Worm (Caenorhabditis elegans) whole organism, young adult: ENCODE data around the gene clec-195.

ENCODE experiments used
- B0336.3 ChIP-seq: fragments of 200-800 bp; sonication (Bioruptor generic); IDR thresholded peaks from 2 replicates; pipeline ENCODE4 v1.3.6; 2022; ENCODE audit warnings: missing genetic modification characterization, missing compliant biosample characterization
- C17E4.6 ChIP-seq: fragments of 200-800 bp; sonication (Bioruptor generic); IDR thresholded peaks from 2 replicates; pipeline ENCODE4 v1.3.6; 2022; ENCODE audit warnings: missing genetic modification reagents, missing genetic modification characterization, missing compliant biosample characterization
- D2030.7 ChIP-seq: fragments of 200-800 bp; sonication (Bioruptor generic); IDR thresholded peaks from 2 replicates; pipeline ENCODE4 v1.3.6; 2022; ENCODE audit warnings: missing genetic modification reagents, missing genetic modification characterization, missing compliant biosample characterization
- F23B12.7 ChIP-seq: sonication (generic microtip); optimal IDR thresholded peaks from 2 replicates; lab custom pipeline; 2017; ENCODE audit warnings: missing genetic modification characterization, mild to moderate bottlenecking, missing compliant biosample characterization, antibody characterized with exemption, moderate library complexity; ENCODE audit not compliant: insufficient read depth
- F33H1.4 ChIP-seq: fragments of 200-800 bp; sonication (Bioruptor generic); IDR thresholded peaks from 2 replicates; pipeline ENCODE4 v1.3.6; 2022; ENCODE audit warnings: missing genetic modification reagents, missing genetic modification characterization, missing compliant biosample characterization
- F39B2.1 ChIP-seq: fragments of 200-800 bp; sonication (Bioruptor generic); IDR thresholded peaks from 2 replicates; pipeline ENCODE4 v1.3.6; 2022; ENCODE audit warnings: missing genetic modification reagents, missing genetic modification characterization, missing compliant biosample characterization
- F55B11.4 ChIP-seq: sonication (generic microtip); optimal IDR thresholded peaks from 2 replicates; lab custom pipeline; 2016; ENCODE audit warnings: missing compliant biosample characterization, missing genetic modification characterization, borderline replicate concordance; ENCODE audit not compliant: insufficient read depth
- K11D2.4 ChIP-seq: fragments of 200-800 bp; sonication (Bioruptor generic); IDR thresholded peaks from 2 replicates; pipeline ENCODE4 v1.3.6; 2022; ENCODE audit warnings: missing genetic modification reagents, missing genetic modification characterization, missing compliant biosample characterization
- Y53F4B.3 ChIP-seq: fragments of 200-800 bp; sonication (Bioruptor generic); IDR thresholded peaks from 2 replicates; pipeline ENCODE4 v1.3.6; 2022; ENCODE audit warnings: missing genetic modification reagents, missing genetic modification characterization, missing compliant biosample characterization
- Y67H2A.10 ChIP-seq: fragments of 200-800 bp; sonication (Bioruptor generic); conservative IDR thresholded peaks from 2 replicates; pipeline ENCODE4 v1.3.6; 2022; ENCODE audit warnings: missing genetic modification reagents, missing genetic modification characterization, missing compliant biosample characterization
- Y79H2A.3 ChIP-seq: fragments of 200-800 bp; sonication (Bioruptor generic); conservative IDR thresholded peaks from 2 replicates; pipeline ENCODE4 v1.3.6; 2022; ENCODE audit warnings: missing genetic modification reagents, missing genetic modification characterization, missing compliant biosample characterization
- Y95B8A.8 ChIP-seq: fragments of 200-800 bp; sonication (Bioruptor generic); IDR thresholded peaks from 2 replicates; pipeline ENCODE4 v1.3.6; 2022; ENCODE audit warnings: missing genetic modification reagents, missing genetic modification characterization, missing compliant biosample characterization
- ama-1 ChIP-seq, 3 experiments: fragments of 150-350 bp in 1 of 3; sonication (generic microtip) in 2 of 3; optimal IDR thresholded peaks; 2 replicates each; lab custom pipeline; 2014 to 2018; ENCODE audit warnings: missing biosample characterization in 2 of 3, missing genetic modification characterization in 2 of 3, missing genetic modification reagents in 2 of 3
- attf-3 ChIP-seq: fragments of 200-800 bp; sonication (Bioruptor generic); conservative IDR thresholded peaks from 2 replicates; pipeline ENCODE4 v1.3.6; 2022; ENCODE audit warnings: missing genetic modification reagents, missing genetic modification characterization, missing compliant biosample characterization
- attf-6 ChIP-seq: fragments of 200-800 bp; sonication (Bioruptor generic); IDR thresholded peaks from 2 replicates; pipeline ENCODE4 v1.3.6; 2022; ENCODE audit warnings: missing genetic modification reagents, missing genetic modification characterization, missing compliant biosample characterization
- ccch-3 ChIP-seq: fragments of 200-800 bp; sonication (Bioruptor generic); optimal IDR thresholded peaks from 2 replicates; lab custom pipeline; 2018; ENCODE audit warnings: mild to moderate bottlenecking, missing genetic modification characterization, missing compliant biosample characterization
- ceh-100 ChIP-seq: fragments of 200-800 bp; sonication (Bioruptor generic); IDR thresholded peaks from 2 replicates; pipeline ENCODE4 v1.3.6; 2022; ENCODE audit warnings: missing genetic modification reagents, missing genetic modification characterization, missing compliant biosample characterization
- ceh-27 ChIP-seq: fragments of 200-800 bp; sonication (Bioruptor generic); optimal IDR thresholded peaks from 2 replicates; lab custom pipeline; 2018; ENCODE audit warnings: mild to moderate bottlenecking, missing genetic modification characterization, moderate library complexity, missing compliant biosample characterization
- ceh-58 ChIP-seq: fragments of 200-800 bp; sonication (Bioruptor generic); IDR thresholded peaks from 2 replicates; pipeline ENCODE4 v1.3.6; 2022; ENCODE audit warnings: missing genetic modification characterization, missing compliant biosample characterization
- ceh-91 ChIP-seq: fragments of 200-800 bp; sonication (Bioruptor generic); IDR thresholded peaks from 2 replicates; pipeline ENCODE4 v1.3.6; 2022; ENCODE audit warnings: missing genetic modification reagents, missing genetic modification characterization, missing compliant biosample characterization
- die-1 ChIP-seq: sonication (generic microtip); optimal IDR thresholded peaks from 2 replicates; lab custom pipeline; 2016; ENCODE audit warnings: missing genotype, mild to moderate bottlenecking, missing genetic modification characterization, missing compliant biosample characterization
- fkh-3 ChIP-seq: sonication (generic microtip); optimal IDR thresholded peaks from 2 replicates; lab custom pipeline; 2016; ENCODE audit warnings: mild to moderate bottlenecking, missing genetic modification characterization, missing compliant biosample characterization
- hmg-1.2 ChIP-seq: fragments of 200-800 bp; sonication (Bioruptor generic); IDR thresholded peaks from 2 replicates; pipeline ENCODE4 v1.3.6; 2022; ENCODE audit warnings: missing genetic modification reagents, missing genetic modification characterization, missing compliant biosample characterization
- let-526 ChIP-seq: fragments of 200-800 bp; sonication (Bioruptor generic); IDR thresholded peaks from 2 replicates; pipeline ENCODE4 v1.3.6; 2022; ENCODE audit warnings: missing genetic modification reagents, missing genetic modification characterization, missing compliant biosample characterization
- let-607 ChIP-seq, 2 experiments: fragments of 200-800 bp in 1 of 2; sonication (Bioruptor generic) in 1 of 2; sonication (generic microtip) in 1 of 2; optimal IDR thresholded peaks; 2 replicates each; lab custom pipeline; 2016 to 2018; ENCODE audit warnings: mild to moderate bottlenecking in 2 of 2, missing compliant biosample characterization in 2 of 2, missing genetic modification characterization in 2 of 2, moderate library complexity in 2 of 2, missing genotype in 1 of 2
- lin-54 ChIP-seq: fragments of 200-800 bp; sonication (Bioruptor generic); optimal IDR thresholded peaks from 2 replicates; lab custom pipeline; 2018; ENCODE audit warnings: mild to moderate bottlenecking, missing genetic modification characterization, missing compliant biosample characterization
- madf-10 ChIP-seq: sonication (generic microtip); optimal IDR thresholded peaks from 2 replicates; lab custom pipeline; 2016; ENCODE audit warnings: mild to moderate bottlenecking, missing genetic modification characterization, missing compliant biosample characterization
- madf-8 ChIP-seq: fragments of 200-800 bp; sonication (Bioruptor generic); conservative IDR thresholded peaks from 2 replicates; pipeline ENCODE4 v1.3.6; 2022; ENCODE audit warnings: missing genetic modification reagents, missing genetic modification characterization, missing compliant biosample characterization
- mcd-1 ChIP-seq: fragments of 200-800 bp; sonication (Bioruptor generic); IDR thresholded peaks from 2 replicates; pipeline ENCODE4 v1.3.6; 2022; ENCODE audit warnings: missing genetic modification reagents, missing genetic modification characterization, missing compliant biosample characterization
- nfya-2 ChIP-seq: fragments of 200-800 bp; sonication (Bioruptor generic); IDR thresholded peaks from 2 replicates; pipeline ENCODE4 v1.3.6; 2022; ENCODE audit warnings: missing genetic modification reagents, missing genetic modification characterization, missing compliant biosample characterization
- nfyb-1 ChIP-seq: fragments of 200-800 bp; sonication (Bioruptor generic); IDR thresholded peaks from 2 replicates; pipeline ENCODE4 v1.3.6; 2022; ENCODE audit warnings: missing genetic modification reagents, missing genetic modification characterization, missing compliant biosample characterization
- nhr-120 ChIP-seq: fragments of 200-800 bp; sonication (Bioruptor generic); IDR thresholded peaks from 2 replicates; pipeline ENCODE4 v1.3.6; 2022; ENCODE audit warnings: missing genetic modification characterization, missing compliant biosample characterization
- nhr-90 ChIP-seq: sonication (generic microtip); optimal IDR thresholded peaks from 2 replicates; lab custom pipeline; 2016; ENCODE audit warnings: missing genotype, mild to moderate bottlenecking, missing genetic modification characterization, missing compliant biosample characterization
- pbrm-1 ChIP-seq: fragments of 200-800 bp; sonication (Bioruptor generic); IDR thresholded peaks from 2 replicates; pipeline ENCODE4 v1.3.6; 2022; ENCODE audit warnings: missing genetic modification reagents, missing genetic modification characterization, missing compliant biosample characterization
- rcor-1 ChIP-seq: fragments of 200-800 bp; sonication (Bioruptor generic); IDR thresholded peaks from 2 replicates; pipeline ENCODE4 v1.3.6; 2022; ENCODE audit warnings: missing genetic modification reagents, missing genetic modification characterization, missing compliant biosample characterization
- rpc-1 ChIP-seq, 2 experiments: fragments of 150-350 bp in 1 of 2; sonication (generic microtip) in 1 of 2; optimal IDR thresholded peaks; 2 replicates each; lab custom pipeline; 2014 to 2018; ENCODE audit warnings: missing biosample characterization in 1 of 2, missing genetic modification characterization in 1 of 2, missing genetic modification reagents in 1 of 2, missing genotype in 1 of 2
- sdz-38 ChIP-seq: sonication (generic microtip); optimal IDR thresholded peaks from 2 replicates; lab custom pipeline; 2016; ENCODE audit warnings: missing genotype, missing genetic modification characterization, missing compliant biosample characterization
- snpc-3.4 ChIP-seq: sonication (generic microtip); optimal IDR thresholded peaks from 2 replicates; lab custom pipeline; 2017; ENCODE audit warnings: missing genetic modification characterization, mild to moderate bottlenecking, missing compliant biosample characterization, antibody characterized with exemption, moderate library complexity, missing genotype, missing genetic modification reagents
- snpc-4 ChIP-seq, 5 experiments: fragments of 150-350 bp in 1 of 5; sonication (generic microtip) in 4 of 5; optimal IDR thresholded peaks; 2 replicates each; lab custom pipeline; 2014 to 2018; ENCODE audit warnings: missing genetic modification characterization in 5 of 5, missing biosample characterization in 3 of 5, antibody characterized with exemption in 2 of 5, mild to moderate bottlenecking in 2 of 5, missing compliant biosample characterization in 2 of 5, missing genotype in 2 of 5, moderate library complexity in 2 of 5, missing genetic modification reagents in 1 of 5
- sptf-2 ChIP-seq: fragments of 200-800 bp; sonication (Bioruptor generic); optimal IDR thresholded peaks from 2 replicates; lab custom pipeline; 2018; ENCODE audit warnings: mild to moderate bottlenecking, missing genetic modification characterization, missing compliant biosample characterization
- tbx-9 ChIP-seq: sonication (generic microtip); optimal IDR thresholded peaks from 2 replicates; lab custom pipeline; 2016; ENCODE audit warnings: borderline replicate concordance, missing genetic modification characterization, inconsistent platforms, missing compliant biosample characterization
- unc-130 ChIP-seq: sonication (generic microtip); optimal IDR thresholded peaks from 2 replicates; lab custom pipeline; 2016; ENCODE audit warnings: missing genetic modification reagents, missing genetic modification characterization, missing compliant biosample characterization
- unc-62 ChIP-seq: fragments of 150-350 bp; optimal IDR thresholded peaks from 2 replicates; lab custom pipeline; 2014; ENCODE audit warnings: missing biosample characterization, missing genetic modification reagents, missing genetic modification characterization
- xnd-1 ChIP-seq: sonication (generic microtip); optimal IDR thresholded peaks from 2 replicates; lab custom pipeline; 2016; ENCODE audit warnings: missing genotype, missing genetic modification reagents, missing genetic modification characterization, missing compliant biosample characterization
- zim-3 ChIP-seq: sonication (generic microtip); optimal IDR thresholded peaks from 2 replicates; lab custom pipeline; 2017; ENCODE audit warnings: mild to moderate bottlenecking, missing genetic modification characterization, moderate library complexity, missing compliant biosample characterization
- ztf-22 ChIP-seq: fragments of 200-800 bp; sonication (Bioruptor generic); optimal IDR thresholded peaks from 2 replicates; lab custom pipeline; 2018; ENCODE audit warnings: mild to moderate bottlenecking, missing genetic modification characterization, moderate library complexity, missing compliant biosample characterization
- ztf-25 ChIP-seq: fragments of 200-800 bp; sonication (Bioruptor generic); IDR thresholded peaks from 2 replicates; pipeline ENCODE4 v1.3.6; 2022; ENCODE audit warnings: missing genetic modification reagents, missing genetic modification characterization, missing compliant biosample characterization

clec-195 gene

ce11 chrIV:16995425-16995824 lies 50.2 kb downstream of the clec-195 start, which contains the start of gene rom-4 (continued):
- TF ChIP-seq ztf-25 (GFP tag; lab: Robert Waterston, UW) (no peak), madf-10 (tag; lab: Kevin White, UChicago) (peak; percentile 37), nfyb-1 (no peak), madf-8 (GFP tag; lab: Robert Waterston, UW) (no peak), snpc-4 (GFP tag; optimal IDR thresholded peaks at IDR 0.05; lab: Kevin White, UChicago) (peak; percentile 88), snpc-4 (tag; optimal IDR thresholded peaks at IDR 0.05; lab: Kevin White, UChicago) (peak; percentile 8 to 95 (median 92)), rcor-1 (GFP tag; lab: Robert Waterston, UW) (no peak; the same call in 1 of the 2 replicates), F39B2.1 (no peak), rpc-1 (optimal IDR thresholded peaks at IDR 0.05; lab: Kevin White, UChicago) (no peak), rpc-1 (tag; optimal IDR thresholded peaks at IDR 0.05; lab: Kevin White, UChicago) (no peak), snpc-3.4 (peak; percentile 53), ama-1 (optimal IDR thresholded peaks at IDR 0.05; lab: Kevin White, UChicago) (no peak), ama-1 (GFP tag; optimal IDR thresholded peaks at IDR 0.05; lab: Kevin White, UChicago) (no peak), mcd-1 (no peak; the same call in none of the 2 replicates), D2030.7 (GFP tag; lab: Robert Waterston, UW) (peak; percentile 52; the same call in 1 of the 2 replicates), tbx-9 (tag; lab: Kevin White, UChicago) (no peak), attf-6 (GFP tag; lab: Robert Waterston, UW) (peak; percentile 92), unc-130 (peak; percentile 71), fkh-3 (tag; lab: Kevin White, UChicago) (no peak), nfya-2 (GFP tag; lab: Robert Waterston, UW) (no peak), ccch-3 (no peak), F33H1.4 (no peak), sdz-38 (tag; lab: Kevin White, UChicago) (no peak), ceh-27 (GFP tag; lab: Kevin White, UChicago) (no peak), Y79H2A.3 (GFP tag; lab: Robert Waterston, UW) (no peak), pbrm-1 (GFP tag; lab: Robert Waterston, UW) (no peak), K11D2.4 (GFP tag; lab: Robert Waterston, UW) (no peak), F55B11.4 (no peak), let-607 (tag; optimal IDR thresholded peaks at IDR 0.05; lab: Kevin White, UChicago) (peak in 1 of 2 experiments; percentile 13), xnd-1 (tag; lab: Kevin White, UChicago) (no peak), nhr-120 (GFP tag; lab: Robert Waterston, UW) (no peak), attf-3 (GFP tag; lab: Robert Waterston, UW) (no peak), ceh-100 (GFP tag; lab: Robert Waterston, UW) (peak; percentile 65), zim-3 (no peak), ceh-91 (no peak), F23B12.7 (tag; lab: Kevin White, UChicago) (peak; percentile 5), unc-62 (GFP tag; lab: Kevin White, UChicago) (no peak), ceh-58 (no peak), Y67H2A.10 (0 out of 2 replicates have a peak, but pooled peaks have one; percentile 26), die-1 (tag; lab: Kevin White, UChicago) (no peak), Y53F4B.3 (GFP tag; lab: Robert Waterston, UW) (no peak), C17E4.6 (GFP tag; lab: Robert Waterston, UW) (no peak), let-526 (GFP tag; lab: Robert Waterston, UW) (no peak), ztf-22 (GFP tag; lab: Kevin White, UChicago) (no peak), nhr-90 (no peak), lin-54 (peak; percentile 95), B0336.3 (GFP tag; lab: Robert Waterston, UW) (no peak), sptf-2 (GFP tag; lab: Kevin White, UChicago) (no peak), Y95B8A.8 (GFP tag; lab: Robert Waterston, UW) (no peak), hmg-1.2 (peak; percentile 95)
